Worm (Caenorhabditis elegans) whole organism, L4/young adult: Measurements from ENCODE around the gene C16D9.4.

Source experiments
- W03F9.2 ChIP-seq: fragments of 150-350 bp; optimal IDR thresholded peaks from 2 replicates; lab custom pipeline; 2014; ENCODE audit warnings: missing biosample characterization, missing genetic modification characterization
- dao-5 ChIP-seq: sonication (generic microtip); optimal IDR thresholded peaks from 2 replicates; lab custom pipeline; 2016; ENCODE audit warnings: missing genotype, missing genetic modification characterization, moderate library complexity, missing compliant biosample characterization
- him-1 ChIP-seq: sonication (generic microtip); optimal IDR thresholded peaks from 2 replicates; lab custom pipeline; 2016; ENCODE audit warnings: missing genotype, missing genetic modification reagents, missing genetic modification characterization, missing compliant biosample characterization

Gene C16D9.4

ce11 chrV:8266232-8266631, 23.5 kb upstream of the C16D9.4 start, which contains the start of gene F21F8.5:
Gene F21F8.5 (minus strand): TSS chrV:8266332.
- no peak for TF ChIP-seq him-1
- no peak for TF ChIP-seq W03F9.2
- TF ChIP-seq dao-5 (tag; lab: Kevin White, UChicago), result no peak

- TF ChIP-seq W03F9.2, result no peak
Measured at ce11 chrV:8263941-8264340, 21.2 kb upstream of the C16D9.4 start, which contains the start of gene C16D9.9. Gene C16D9.9 (plus strand): TSS chrV:8264241.

ce11 chrV:8263466-8263865, 20.8 kb upstream of the C16D9.4 start, which contains the start of gene C16D9.8:
Gene C16D9.8 (minus strand): TSS chrV:8263566.
- no peak for TF ChIP-seq him-1
- no peak for TF ChIP-seq dao-5 (tag; lab: Kevin White, UChicago)
- no peak for TF ChIP-seq W03F9.2

ce11 chrV:8262212-8262611, 19.5 kb upstream of the C16D9.4 start:
- TF ChIP-seq W03F9.2, result no peak

- no peak for TF ChIP-seq dao-5 (tag; lab: Kevin White, UChicago)
- no peak for TF ChIP-seq W03F9.2
- TF ChIP-seq him-1, result no peak
Measured at ce11 chrV:8259016-8259415, 16.3 kb upstream of the C16D9.4 start, which contains the start of gene C16D9.1. Gene C16D9.1 (plus strand): TSS chrV:8259316.

- TF ChIP-seq W03F9.2 (no peak), him-1 (no peak), dao-5 (tag; lab: Kevin White, UChicago) (no peak)
Measured at ce11 chrV:8254973-8255372, 12.3 kb upstream of the C16D9.4 start.

ce11 chrV:8253946-8254345, 11.2 kb upstream of the C16D9.4 start:
- no peak for TF ChIP-seq dao-5 (tag; lab: Kevin White, UChicago)
- TF ChIP-seq W03F9.2, result no peak
- no peak for TF ChIP-seq him-1

- TF ChIP-seq him-1, result no peak
- no peak for TF ChIP-seq dao-5 (tag; lab: Kevin White, UChicago)
- no peak for TF ChIP-seq W03F9.2
Measured at ce11 chrV:8252532-8252931, 9.8 kb upstream of the C16D9.4 start.

- TF ChIP-seq dao-5 (tag; lab: Kevin White, UChicago) (no peak), him-1 (no peak), W03F9.2 (no peak)
Measured at ce11 chrV:8251075-8251474, 8.4 kb upstream of the C16D9.4 start.

- TF ChIP-seq dao-5 (tag; lab: Kevin White, UChicago) (no peak), W03F9.2 (no peak), him-1 (no peak)
Measured at ce11 chrV:8250208-8250607, 7.5 kb upstream of the C16D9.4 start, which contains the start of gene C16D9.6. Gene C16D9.6 (minus strand): TSS chrV:8250308.

- TF ChIP-seq him-1, result no peak
- peak; percentile 47 for TF ChIP-seq W03F9.2
Measured at ce11 chrV:8247311-8248105, 4.8 kb upstream of the C16D9.4 start.

ce11 chrV:8245457-8245856, 2.8 kb upstream of the C16D9.4 start, which contains the start of gene C16D9.5:
Gene C16D9.5 (minus strand): TSS chrV:8245557.
- TF ChIP-seq him-1 (no peak), dao-5 (tag; lab: Kevin White, UChicago) (no peak), W03F9.2 (no peak)

- TF ChIP-seq dao-5 (tag; lab: Kevin White, UChicago) (no peak), W03F9.2 (no peak), him-1 (no peak)
Measured at ce11 chrV:8243201-8243600, 503 bp upstream of the C16D9.4 start.

ce11 chrV:8239928-8240327, 2.8 kb downstream of the C16D9.4 start, which contains the start of gene C16D9.3:
Gene C16D9.3 (minus strand): TSS chrV:8240028.
- TF ChIP-seq W03F9.2 (no peak), him-1 (no peak), dao-5 (tag; lab: Kevin White, UChicago) (no peak)

ce11 chrV:8238290-8238689, 4.4 kb downstream of the C16D9.4 start, which contains the start of gene rol-3:
Gene rol-3 (minus strand): TSS chrV:8238409.
- TF ChIP-seq him-1 (no peak), dao-5 (tag; lab: Kevin White, UChicago) (no peak), W03F9.2 (no peak)

- TF ChIP-seq dao-5 (tag; lab: Kevin White, UChicago) (no peak), him-1 (no peak), W03F9.2 (no peak)
Measured at ce11 chrV:8235331-8235730, 7.4 kb downstream of the C16D9.4 start.
